Worm (Caenorhabditis elegans) whole organism, L2 larva: ENCODE results near the gene spig-5.

Experiments used
- egl-27 ChIP-seq: sonication (generic microtip); optimal IDR thresholded peaks from 3 replicates; lab custom pipeline; 2017; ENCODE audit warnings: missing biosample characterization, missing genetic modification reagents, missing genetic modification characterization
- elt-3 ChIP-seq: sonication (generic microtip); optimal IDR thresholded peaks from 2 replicates; lab custom pipeline; 2017; ENCODE audit warnings: missing biosample characterization, missing genetic modification characterization
- snpc-4 ChIP-seq: fragments of 150-350 bp; optimal IDR thresholded peaks from 2 replicates; lab custom pipeline; 2014; ENCODE audit warnings: missing biosample characterization, missing genetic modification characterization
- unc-39 ChIP-seq: fragments of 150-350 bp; optimal IDR thresholded peaks from 2 replicates; lab custom pipeline; 2014; ENCODE audit warnings: missing biosample characterization, missing genetic modification characterization

ce11 chrV:14324502-14325467, 16.5 kb downstream of the spig-5 start, which contains the start of the genes F47B8.4 and F47B8.18:
- TF ChIP-seq snpc-4 (tag; lab: Kevin White, UChicago) (no peak), unc-39 (tag; lab: Kevin White, UChicago) (no peak), egl-27 (tag; lab: Kevin White, UChicago) (no peak), elt-3 (tag; lab: Kevin White, UChicago) (no peak)
